Worm (Caenorhabditis elegans) whole organism, L1 larva: ENCODE results near the gene C18G1.6.
"Not testable (repeated sequence)": the region's sequence is repeated elsewhere in the genome, so short reads cannot be mapped to it uniquely, and the experiment has no call there.

ENCODE experiments used
- C16A3.4 ChIP-seq: fragments of 150-350 bp; optimal IDR thresholded peaks from 2 replicates; lab custom pipeline; 2014; ENCODE audit warnings: missing biosample characterization, missing genetic modification characterization
- F16B12.6 ChIP-seq: fragments of 150-350 bp; optimal IDR thresholded peaks from 2 replicates; lab custom pipeline; 2014; ENCODE audit warnings: missing biosample characterization, missing genetic modification characterization
- aha-1 ChIP-seq: fragments of 150-350 bp; optimal IDR thresholded peaks from 2 replicates; lab custom pipeline; 2014; ENCODE audit warnings: missing biosample characterization, missing genetic modification characterization
- alr-1 ChIP-seq: fragments of 200-800 bp; sonication (Bioruptor generic); optimal IDR thresholded peaks from 2 replicates; lab custom pipeline; 2018; ENCODE audit warnings: borderline replicate concordance, mild to moderate bottlenecking, missing genetic modification characterization, missing compliant biosample characterization
- aly-2 ChIP-seq: fragments of 150-350 bp; optimal IDR thresholded peaks from 2 replicates; lab custom pipeline; 2014; ENCODE audit warnings: missing biosample characterization, missing genetic modification characterization
- ceh-63 ChIP-seq: fragments of 200-800 bp; sonication (Bioruptor generic); optimal IDR thresholded peaks from 2 replicates; lab custom pipeline; 2018; ENCODE audit warnings: mild to moderate bottlenecking, missing genetic modification characterization, missing compliant biosample characterization
- ceh-90 ChIP-seq: sonication (generic microtip); optimal IDR thresholded peaks from 2 replicates; lab custom pipeline; 2016; ENCODE audit warnings: missing genetic modification characterization, missing compliant biosample characterization
- egl-27 ChIP-seq, 2 experiments: fragments of 150-350 bp in 1 of 2; sonication (generic microtip); optimal IDR thresholded peaks; 3 replicates each; lab custom pipeline; 2017 to 2018; ENCODE audit warnings: missing biosample characterization in 2 of 2, missing genetic modification characterization in 2 of 2, missing genetic modification reagents in 2 of 2
- elt-2 ChIP-seq: sonication (generic microtip); optimal IDR thresholded peaks from 2 replicates; lab custom pipeline; 2016; ENCODE audit warnings: missing genetic modification characterization, mild to moderate bottlenecking, inconsistent platforms, missing compliant biosample characterization, missing genetic modification reagents
- elt-3 ChIP-seq, 6 experiments: fragments of 150-350 bp in 1 of 6; sonication (generic microtip); optimal IDR thresholded peaks; 2 replicates each; lab custom pipeline; 2017 to 2018; ENCODE audit warnings: missing biosample characterization in 6 of 6, missing genetic modification characterization in 6 of 6, inconsistent platforms in 1 of 6
- ets-5 ChIP-seq: fragments of 200-800 bp; sonication (Bioruptor generic); IDR thresholded peaks from 2 replicates; pipeline ENCODE4 v1.3.6; 2022; ENCODE audit warnings: missing genetic modification characterization, missing compliant biosample characterization
- fkh-10 ChIP-seq: sonication (generic microtip); optimal IDR thresholded peaks from 2 replicates; lab custom pipeline; 2017; ENCODE audit warnings: missing biosample characterization, missing genetic modification reagents, missing genetic modification characterization
- fkh-4 ChIP-seq: sonication (generic microtip); optimal IDR thresholded peaks from 2 replicates; lab custom pipeline; 2016; ENCODE audit warnings: missing compliant biosample characterization, missing genetic modification characterization, borderline replicate concordance
- fos-1 ChIP-seq: fragments of 150-350 bp; optimal IDR thresholded peaks from 2 replicates; lab custom pipeline; 2014; ENCODE audit warnings: missing biosample characterization, missing genetic modification characterization
- lin-15B ChIP-seq: fragments of 150-350 bp; sonication (generic microtip); optimal IDR thresholded peaks from 3 replicates; lab custom pipeline; 2014; ENCODE audit warnings: missing biosample characterization, missing genetic modification characterization
- lin-35 ChIP-seq, 2 experiments: fragments of 150-350 bp; optimal IDR thresholded peaks; 2 replicates each; lab custom pipeline; 2014; ENCODE audit warnings: missing biosample characterization in 2 of 2, missing genetic modification characterization in 2 of 2, missing genetic modification reagents in 2 of 2
- lin-39 ChIP-seq: fragments of 150-350 bp; optimal IDR thresholded peaks from 2 replicates; lab custom pipeline; 2014; ENCODE audit warnings: missing biosample characterization, missing genetic modification reagents, missing genetic modification characterization
- lir-3 ChIP-seq: sonication (generic microtip); optimal IDR thresholded peaks from 2 replicates; lab custom pipeline; 2016; ENCODE audit warnings: mild to moderate bottlenecking, missing genetic modification characterization, moderate library complexity, missing compliant biosample characterization; ENCODE audit not compliant: poor library complexity
- lsy-2 ChIP-seq, 2 experiments: fragments of 150-350 bp; optimal IDR thresholded peaks; 2 replicates each; lab custom pipeline; 2014; ENCODE audit warnings: missing biosample characterization in 2 of 2, missing genetic modification characterization in 2 of 2
- mdl-1 ChIP-seq, 2 experiments: fragments of 150-350 bp; optimal IDR thresholded peaks; 2 replicates each; lab custom pipeline; 2014 to 2017; ENCODE audit warnings: missing biosample characterization in 2 of 2, missing genetic modification characterization in 2 of 2, inconsistent platforms in 1 of 2
- mef-2 ChIP-seq: fragments of 150-350 bp; optimal IDR thresholded peaks from 2 replicates; lab custom pipeline; 2014; ENCODE audit warnings: missing biosample characterization, missing genetic modification characterization
- nhr-11 ChIP-seq: fragments of 150-350 bp; optimal IDR thresholded peaks from 2 replicates; lab custom pipeline; 2014; ENCODE audit warnings: missing biosample characterization, missing genetic modification characterization
- nhr-28 ChIP-seq: fragments of 150-350 bp; optimal IDR thresholded peaks from 2 replicates; lab custom pipeline; 2014; ENCODE audit warnings: missing biosample characterization, missing genetic modification characterization
- nhr-84 ChIP-seq: sonication (generic microtip); optimal IDR thresholded peaks from 2 replicates; lab custom pipeline; 2017; ENCODE audit warnings: missing biosample characterization, missing genetic modification characterization
- pax-3 ChIP-seq: fragments of 200-800 bp; sonication (Bioruptor generic); optimal IDR thresholded peaks from 2 replicates; lab custom pipeline; 2018; ENCODE audit warnings: mild to moderate bottlenecking, missing genetic modification characterization, moderate library complexity, missing compliant biosample characterization
- skn-1 ChIP-seq: fragments of 150-350 bp; optimal IDR thresholded peaks from 2 replicates; lab custom pipeline; 2014; ENCODE audit warnings: missing biosample characterization, missing genetic modification characterization
- snpc-4 ChIP-seq: fragments of 150-350 bp; optimal IDR thresholded peaks from 2 replicates; lab custom pipeline; 2014; ENCODE audit warnings: missing biosample characterization, missing genetic modification characterization
- snu-23 ChIP-seq: sonication (generic microtip); optimal IDR thresholded peaks from 2 replicates; lab custom pipeline; 2016; ENCODE audit warnings: missing genetic modification characterization, missing compliant biosample characterization
- sptf-1 ChIP-seq: fragments of 150-350 bp; optimal IDR thresholded peaks from 2 replicates; lab custom pipeline; 2014; ENCODE audit warnings: missing biosample characterization, missing genetic modification characterization
- swsn-7 ChIP-seq: sonication (generic microtip); optimal IDR thresholded peaks from 2 replicates; lab custom pipeline; 2016; ENCODE audit warnings: missing genetic modification characterization, missing compliant biosample characterization
- unc-30 ChIP-seq: sonication (generic microtip); optimal IDR thresholded peaks from 2 replicates; lab custom pipeline; 2017; ENCODE audit warnings: missing biosample characterization, missing genetic modification characterization
- unc-86 ChIP-seq: sonication (generic microtip); optimal IDR thresholded peaks from 2 replicates; lab custom pipeline; 2016; ENCODE audit warnings: missing genetic modification characterization, missing compliant biosample characterization
- vab-15 ChIP-seq: sonication (generic microtip); optimal IDR thresholded peaks from 2 replicates; lab custom pipeline; 2017; ENCODE audit warnings: missing genotype, mild to moderate bottlenecking, missing genetic modification characterization, missing compliant biosample characterization
- ztf-11 ChIP-seq, 2 experiments: sonication (generic microtip); optimal IDR thresholded peaks; 2 replicates each; lab custom pipeline; 2016 to 2017; ENCODE audit warnings: missing genetic modification characterization in 2 of 2, missing biosample characterization in 1 of 2, missing compliant biosample characterization in 1 of 2

The C18G1.6 gene

ce11 chrV:4758540-4758939 lies 8.1 kb downstream of the C18G1.6 start:
- TF ChIP-seq aly-2 (tag; lab: Kevin White, UChicago): no peak
- TF ChIP-seq skn-1 (tag; lab: Kevin White, UChicago): no peak
- TF ChIP-seq aha-1: no peak
- no peak for TF ChIP-seq lin-15B (tag; lab: Kevin White, UChicago)
- no peak for TF ChIP-seq egl-27 (tag; optimal IDR thresholded peaks at IDR 0.05; lab: Kevin White, UChicago)
- TF ChIP-seq alr-1 (tag; lab: Kevin White, UChicago): no peak
- no peak for TF ChIP-seq vab-15
- no peak for TF ChIP-seq unc-30

- TF ChIP-seq sptf-1, lin-15B, lir-3 (tag; lab: Kevin White, UChicago): not testable (repeated sequence)
Measured at ce11 chrV:4760674-4761073, 10.3 kb downstream of the C18G1.6 start, which contains the start of gene bgnt-1.4. Gene bgnt-1.4 (plus strand): TSS chrV:4760974.

- TF ChIP-seq F16B12.6 (no peak), skn-1 (tag; lab: Kevin White, UChicago) (no peak), fos-1 (tag; lab: Kevin White, UChicago) (no peak), lin-35 (GFP tag; optimal IDR thresholded peaks at IDR 0.05; lab: Kevin White, UChicago) (no peak), elt-3 (tag; optimal IDR thresholded peaks at IDR 0.05; lab: Kevin White, UChicago) (no peak), snu-23 (GFP tag; lab: Kevin White, UChicago) (no peak), ets-5 (GFP tag; lab: Robert Waterston, UW) (no peak), ceh-63 (GFP tag; lab: Kevin White, UChicago) (no peak), nhr-28 (tag; lab: Kevin White, UChicago) (no peak), unc-86 (no peak), alr-1 (tag; lab: Kevin White, UChicago) (no peak), ztf-11 (tag; optimal IDR thresholded peaks at IDR 0.05; lab: Kevin White, UChicago) (no peak), lin-39 (tag; lab: Kevin White, UChicago) (no peak), aly-2 (tag; lab: Kevin White, UChicago) (no peak)
Measured at ce11 chrV:4766501-4766900, 16.1 kb downstream of the C18G1.6 start, which contains the start of gene C18G1.8. Gene C18G1.8 (minus strand): TSS chrV:4766601.

ce11 chrV:4769633-4770032 lies 19.2 kb downstream of the C18G1.6 start, which contains the start of gene C18G1.9:
Gene C18G1.9 (minus strand): TSS chrV:4769733.
- TF ChIP-seq fkh-4 (tag; lab: Kevin White, UChicago) (no peak), elt-2 (tag; lab: Kevin White, UChicago) (no peak), ceh-90 (tag; lab: Kevin White, UChicago) (no peak), C16A3.4 (tag; lab: Kevin White, UChicago) (no peak), nhr-84 (no peak), mdl-1 (tag; optimal IDR thresholded peaks at IDR 0.05; lab: Kevin White, UChicago) (no peak), mef-2 (tag; lab: Kevin White, UChicago) (no peak), fkh-10 (GFP tag; lab: Kevin White, UChicago) (no peak), snpc-4 (tag; lab: Kevin White, UChicago) (no peak), swsn-7 (tag; lab: Kevin White, UChicago) (no peak), nhr-11 (tag; lab: Kevin White, UChicago) (no peak), pax-3 (tag; lab: Kevin White, UChicago) (no peak), aha-1 (no peak), lin-35 (GFP tag; optimal IDR thresholded peaks at IDR 0.05; lab: Kevin White, UChicago) (no peak), skn-1 (tag; lab: Kevin White, UChicago) (no peak), lsy-2 (tag; optimal IDR thresholded peaks at IDR 0.05; lab: Kevin White, UChicago) (no peak)
